Worm (Caenorhabditis elegans) whole organism, L1 larva: ENCODE results near the gene C50H11.13.

Source experiments
- fos-1 ChIP-seq: fragments of 150-350 bp; optimal IDR thresholded peaks from 2 replicates; lab custom pipeline; 2014; ENCODE audit warnings: missing biosample characterization, missing genetic modification characterization
- lin-15B ChIP-seq: fragments of 150-350 bp; sonication (generic microtip); optimal IDR thresholded peaks from 3 replicates; lab custom pipeline; 2014; ENCODE audit warnings: missing biosample characterization, missing genetic modification characterization
- skn-1 ChIP-seq: fragments of 150-350 bp; optimal IDR thresholded peaks from 2 replicates; lab custom pipeline; 2014; ENCODE audit warnings: missing biosample characterization, missing genetic modification characterization

DNA sequence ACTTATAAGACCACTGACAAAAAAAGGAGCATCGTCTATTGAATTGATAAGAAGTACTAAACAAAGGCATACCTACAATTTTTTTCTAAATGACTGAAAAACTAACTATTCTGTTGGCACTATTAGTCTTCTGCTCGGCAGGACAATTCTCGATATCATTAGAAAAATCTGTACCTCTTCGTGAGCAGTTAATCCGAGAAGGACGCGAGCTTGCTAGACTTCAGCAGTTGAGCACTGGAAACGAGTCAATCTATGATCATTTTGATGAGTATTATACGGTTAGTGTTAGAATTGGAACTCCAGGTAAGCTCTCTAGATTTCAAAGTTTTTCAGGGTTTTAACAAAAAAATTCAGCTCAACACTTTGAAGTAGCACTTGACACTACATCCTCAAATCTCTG is 43.2 kb downstream of the C50H11.13 start, which contains the start of gene asp-7:
- TF ChIP-seq fos-1 (tag; lab: Kevin White, UChicago) (no peak), skn-1 (tag; lab: Kevin White, UChicago) (no peak), lin-15B (tag; lab: Kevin White, UChicago) (no peak)
